Fruit fly (Drosophila melanogaster): ENCODE measurements around the gene Mst87F.

Mst87F gene

dm6 chr3R:13832950-13833349, 5.1 kb upstream of the Mst87F start:
- TF ChIP-seq Abd-B (GFP tag; optimal IDR thresholded peaks at IDR 0.05): no peak
- TF ChIP-seq Ets65A (GFP tag): peak; percentile 20
- 0 out of 3 replicates have a peak, but pooled peaks have one; percentile 33 for TF ChIP-seq hb (GFP tag; IDR thresholded peaks at IDR 0.05; ENCODE audit: partially characterized antibody)
- TF ChIP-seq otp (GFP tag; IDR thresholded peaks at IDR 0.05): 0 out of 3 replicates have a peak, but pooled peaks have one; percentile 9
- no peak for TF ChIP-seq CG11504 (tag; optimal IDR thresholded peaks at IDR 0.05)
- 0 out of 3 replicates have a peak, but pooled peaks have one; percentile 15 for TF ChIP-seq dysf (GFP tag; IDR thresholded peaks at IDR 0.05)
- no peak for TF ChIP-seq CG6683 (GFP tag; optimal IDR thresholded peaks at IDR 0.05)

dm6 chr3R:13831596-13832119, 3.9 kb upstream of the Mst87F start:
- TF ChIP-seq CG2712 (tag; optimal IDR thresholded peaks at IDR 0.05): peak; percentile 72
- peak; percentile 31; the same call in 1 of the 2 replicates for TF ChIP-seq CG4360 (GFP tag; IDR thresholded peaks at IDR 0.05)
- TF ChIP-seq dati (GFP tag; IDR thresholded peaks at IDR 0.05): no peak
- TF ChIP-seq dpn (GFP tag; optimal IDR thresholded peaks at IDR 0.05): peak in 1 of 2 experiments; percentile 34
- TF ChIP-seq CG32767 (GFP tag; IDR thresholded peaks at IDR 0.05): peak; percentile 57; the same call in 1 of the 2 replicates
- TF ChIP-seq Hr78 (GFP tag; optimal IDR thresholded peaks at IDR 0.05): peak in 1 of 2 experiments; percentile 6
- no peak for TF ChIP-seq pan (optimal IDR thresholded peaks at IDR 0.05)
- peak in 1 of 2 experiments; percentile 34 for TF ChIP-seq pan (GFP tag; optimal IDR thresholded peaks at IDR 0.05 in 1 of 2, IDR thresholded peaks at IDR 0.05 in 1 of 2)
- TF ChIP-seq eyg (GFP tag; optimal IDR thresholded peaks at IDR 0.05): no peak
- TF ChIP-seq E2f1 (GFP tag; IDR thresholded peaks at IDR 0.05): peak; percentile 75
- no peak for TF ChIP-seq Opbp (GFP tag; IDR thresholded peaks at IDR 0.05; ENCODE audit: partially characterized antibody)
- 0 out of 2 replicates have a peak, but pooled peaks have one; percentile 28 for TF ChIP-seq ap (GFP tag; IDR thresholded peaks at IDR 0.05)
- TF ChIP-seq CG4707 (GFP tag; optimal IDR thresholded peaks at IDR 0.05): peak; percentile 36
- TF ChIP-seq CG8765 (GFP tag; IDR thresholded peaks at IDR 0.05): no peak
- no peak for TF ChIP-seq tap (tag; optimal IDR thresholded peaks at IDR 0.05)
- peak; percentile 17 for TF ChIP-seq Ets65A (GFP tag)
- TF ChIP-seq CG17912 (GFP tag; optimal IDR thresholded peaks at IDR 0.05): no peak
- TF ChIP-seq hkb (optimal IDR thresholded peaks at IDR 0.05): no peak
- TF ChIP-seq hkb (GFP tag; IDR thresholded peaks at IDR 0.05): peak; percentile 69; the same call in 1 of the 2 replicates
- TF ChIP-seq pho (GFP tag; optimal IDR thresholded peaks at IDR 0.05): no peak
- peak; percentile 60 for TF ChIP-seq Oli (tag; optimal IDR thresholded peaks at IDR 0.05)
- no peak for TF ChIP-seq mam (GFP tag; optimal IDR thresholded peaks at IDR 0.05)
- TF ChIP-seq mirr (GFP tag; optimal IDR thresholded peaks at IDR 0.05): no peak
- TF ChIP-seq sens (GFP tag): peak; percentile 53
- TF ChIP-seq grau (tag; optimal IDR thresholded peaks at IDR 0.05): peak; percentile 62
- TF ChIP-seq D19A (tag; optimal IDR thresholded peaks at IDR 0.05): peak; percentile 8
- peak; percentile 62 for TF ChIP-seq PHDP (tag; optimal IDR thresholded peaks at IDR 0.05)
- peak; percentile 67 for TF ChIP-seq nmo (GFP tag; optimal IDR thresholded peaks at IDR 0.05)
- TF ChIP-seq Fer3 (tag; optimal IDR thresholded peaks at IDR 0.05): no peak
- peak; percentile 2 for TF ChIP-seq Nf-YC (tag; optimal IDR thresholded peaks at IDR 0.05)
- peak; percentile 63; the same call in 1 of the 3 replicates for TF ChIP-seq Optix (GFP tag; IDR thresholded peaks at IDR 0.05)
- TF ChIP-seq Abd-B (GFP tag; optimal IDR thresholded peaks at IDR 0.05): peak; percentile 53
- peak; percentile 10 for TF ChIP-seq Hmr (GFP tag; optimal IDR thresholded peaks at IDR 0.05)
- TF ChIP-seq CG17829 (tag; optimal IDR thresholded peaks at IDR 0.05): peak; percentile 50
- peak; percentile 37 for TF ChIP-seq CG10431 (GFP tag; optimal IDR thresholded peaks at IDR 0.05)
- TF ChIP-seq crol (GFP tag; IDR thresholded peaks at IDR 0.05): peak; percentile 85
- TF ChIP-seq CG15601 (tag; optimal IDR thresholded peaks at IDR 0.05): peak; percentile 42
- TF ChIP-seq abd-A (tag; optimal IDR thresholded peaks at IDR 0.05): no peak
- no peak for TF ChIP-seq Scr (GFP tag; IDR thresholded peaks at IDR 0.05; ENCODE audit: partially characterized antibody)
- TF ChIP-seq B-H2 (GFP tag; optimal IDR thresholded peaks at IDR 0.05): no peak
- TF ChIP-seq salm (tag; optimal IDR thresholded peaks at IDR 0.05): peak; percentile 26
- TF ChIP-seq gcm (GFP tag; optimal IDR thresholded peaks at IDR 0.05): peak; percentile 31
- TF ChIP-seq CG12659 (GFP tag; optimal IDR thresholded peaks at IDR 0.05): peak; percentile 58
